Worm (Caenorhabditis elegans): ENCODE measurements around the gene rol-3.
A peak's percentile ranks its signal among the peaks of the same experiment; 100 is the strongest.

Gene rol-3

DNA sequence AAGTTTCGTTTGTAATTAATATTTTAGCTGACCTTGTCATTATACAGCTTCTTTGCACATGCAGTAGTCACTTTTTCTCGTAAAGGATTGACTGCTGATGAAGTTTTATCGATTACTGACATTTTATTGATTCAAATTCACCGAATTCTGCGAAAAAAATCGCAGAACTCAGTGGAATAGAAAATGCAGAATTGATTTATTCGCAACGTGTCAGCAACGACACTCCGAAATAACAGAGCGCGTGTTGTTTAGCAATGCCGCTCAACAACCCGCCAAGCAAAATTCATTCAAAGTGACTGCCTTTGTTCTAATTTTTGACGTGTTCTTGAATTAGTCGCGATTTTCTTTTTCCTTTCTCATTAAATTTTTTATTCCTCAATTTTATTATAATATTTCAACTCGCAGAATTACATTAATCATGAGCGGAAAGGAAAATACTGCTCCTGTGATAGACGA, 17.1 kb downstream of the rol-3 start, which contains the start of the genes cogc-6 and air-1 (continued):
- TF ChIP-seq mef-2 (tag; optimal IDR thresholded peaks at IDR 0.05) (no peak), nhr-71 (tag; optimal IDR thresholded peaks at IDR 0.05) (peak; percentile 31), sptf-1 (tag; optimal IDR thresholded peaks at IDR 0.05) (no peak), blmp-1 (tag; optimal IDR thresholded peaks at IDR 0.05) (peak; percentile 13), snu-23 (GFP tag; optimal IDR thresholded peaks at IDR 0.05) (peak; percentile 35), C04F5.9 (tag; optimal IDR thresholded peaks at IDR 0.05) (no peak), pax-3 (tag; optimal IDR thresholded peaks at IDR 0.05) (no peak), lsy-2 (tag; optimal IDR thresholded peaks at IDR 0.05) (peak in 1 of 2 experiments; percentile 52), efl-3 (GFP tag; optimal IDR thresholded peaks at IDR 0.05) (no peak)

DNA sequence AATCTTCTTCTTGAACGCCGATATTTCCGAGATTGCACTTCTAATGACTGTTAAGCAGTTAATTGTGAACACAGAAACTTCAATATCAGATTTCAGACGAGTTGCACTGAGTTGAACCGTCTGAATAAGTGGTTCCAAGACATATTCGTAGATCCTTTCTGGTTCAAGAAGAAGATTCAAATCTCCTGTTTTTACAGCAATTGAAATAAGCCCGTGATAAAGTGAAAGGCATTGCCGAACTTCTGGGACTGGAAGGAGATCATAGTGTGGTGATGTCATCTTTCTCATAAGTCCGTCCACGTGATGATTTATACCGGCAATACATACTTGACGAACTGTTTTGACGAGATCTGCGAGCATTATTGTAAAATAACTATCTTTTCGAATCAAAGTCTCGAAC, 18.7 kb downstream of the rol-3 start:
- TF ChIP-seq sox-4 (tag; optimal IDR thresholded peaks at IDR 0.05) (no peak), lin-15B (tag; optimal IDR thresholded peaks at IDR 0.05) (no peak), snpc-4 (tag; optimal IDR thresholded peaks at IDR 0.05) (no peak), hlh-17 (GFP tag; optimal IDR thresholded peaks at IDR 0.05; ENCODE audit: borderline replicate concordance) (no peak), lin-39 (tag; optimal IDR thresholded peaks at IDR 0.05) (no peak), lir-3 (tag; optimal IDR thresholded peaks at IDR 0.05; ENCODE audit: poor library complexity) (no peak), egl-13 (tag; optimal IDR thresholded peaks at IDR 0.05) (no peak), lsy-2 (tag; optimal IDR thresholded peaks at IDR 0.05) (no peak), ceh-82 (tag; optimal IDR thresholded peaks at IDR 0.05) (no peak), grh-1 (GFP tag; IDR thresholded peaks at IDR 0.05) (no peak), aly-2 (tag; optimal IDR thresholded peaks at IDR 0.05) (no peak), mdl-1 (tag; optimal IDR thresholded peaks at IDR 0.05) (no peak), ceh-88 (GFP tag; IDR thresholded peaks at IDR 0.05) (no peak), swsn-7 (tag; optimal IDR thresholded peaks at IDR 0.05) (no peak), nhr-20 (tag; optimal IDR thresholded peaks at IDR 0.05) (no peak), nhr-71 (tag; optimal IDR thresholded peaks at IDR 0.05) (no peak), mab-9 (GFP tag; IDR thresholded peaks at IDR 0.05) (no peak), C34B4.2 (tag; optimal IDR thresholded peaks at IDR 0.05) (no peak), nhr-19 (GFP tag; conservative IDR thresholded peaks at IDR 0.05) (no peak)

DNA sequence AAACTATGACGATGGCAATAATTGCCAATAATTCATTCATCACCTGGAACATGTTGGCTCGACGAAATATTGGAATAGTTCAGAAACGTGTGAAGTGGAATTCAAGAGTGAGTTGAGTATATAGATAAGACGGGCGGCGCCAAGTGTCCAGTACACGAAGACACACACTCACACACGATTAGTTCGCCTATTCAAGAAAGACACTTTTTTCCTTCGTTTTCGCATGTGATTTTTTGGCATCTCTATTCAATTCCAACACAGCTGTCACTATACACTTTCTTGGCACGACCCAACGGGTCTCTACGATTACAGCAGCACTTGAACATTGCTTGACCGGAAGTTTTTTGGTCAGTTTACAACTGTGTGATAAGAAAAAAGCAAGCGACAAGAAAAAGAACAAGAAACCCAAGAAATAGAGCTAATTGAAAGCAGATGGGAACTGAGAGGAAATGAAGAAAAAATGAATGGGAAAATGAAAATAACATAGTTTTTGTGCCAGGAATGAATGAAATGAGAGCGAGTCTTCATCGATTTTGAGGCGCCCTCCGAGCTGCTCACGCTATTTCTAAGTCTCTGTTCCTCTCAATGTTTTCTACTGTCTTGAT, 20.4 kb downstream of the rol-3 start, which contains the start of gene K07C11.8:
Gene K07C11.8, minus strand, starts transcription at position 224 of the 605 bp plus-strand sequence.
- TF ChIP-seq fkh-4 (tag; optimal IDR thresholded peaks at IDR 0.05; ENCODE audit: borderline replicate concordance) (peak; percentile 23), ztf-4 (tag; optimal IDR thresholded peaks at IDR 0.05) (no peak), nhr-71 (tag; optimal IDR thresholded peaks at IDR 0.05) (peak; percentile 10), efl-1 (optimal IDR thresholded peaks at IDR 0.05) (no peak), efl-1 (GFP tag; optimal IDR thresholded peaks at IDR 0.05 in 1 of 2) (peak in 1 of 2 experiments; percentile 82), sup-37 (GFP tag; optimal IDR thresholded peaks at IDR 0.05) (no peak), sox-4 (tag; optimal IDR thresholded peaks at IDR 0.05) (no peak), pax-3 (tag; optimal IDR thresholded peaks at IDR 0.05) (no peak), fkh-10 (GFP tag; optimal IDR thresholded peaks at IDR 0.05) (peak; percentile 51), lin-14 (GFP tag; optimal IDR thresholded peaks at IDR 0.05) (peak; percentile 56), lin-35 (GFP tag; optimal IDR thresholded peaks at IDR 0.05) (peak in 1 of 2 experiments; percentile 13), dsc-1 (tag; optimal IDR thresholded peaks at IDR 0.05) (peak; percentile 88), pag-3 (tag; optimal IDR thresholded peaks at IDR 0.05; ENCODE audit: borderline replicate concordance, insufficient read depth) (no peak), unc-130 (tag; optimal IDR thresholded peaks at IDR 0.05) (no peak), mdl-1 (tag; optimal IDR thresholded peaks at IDR 0.05) (no peak)
